Worm (Caenorhabditis elegans) whole organism, L4 larva: ENCODE data around the gene syg-1.
A peak's percentile ranks its signal among the peaks of the same experiment; 100 is the strongest.

Experiments used
- F37D6.2 ChIP-seq: sonication (generic microtip); optimal IDR thresholded peaks from 2 replicates; lab custom pipeline; 2016; ENCODE audit warnings: mild to moderate bottlenecking, missing genetic modification characterization, missing compliant biosample characterization
- F44E2.7 ChIP-seq: fragments of 200-800 bp; sonication (Bioruptor generic); IDR thresholded peaks from 2 replicates; pipeline ENCODE4 v2.1.2; 2022; ENCODE audit warnings: missing genetic modification characterization, missing compliant biosample characterization
- F49E8.2 ChIP-seq: sonication (generic microtip); optimal IDR thresholded peaks from 2 replicates; lab custom pipeline; 2016; ENCODE audit warnings: missing compliant biosample characterization, mild to moderate bottlenecking, missing genetic modification characterization, borderline replicate concordance
- R02D3.7 ChIP-seq: fragments of 150-350 bp; sonication (generic microtip); optimal IDR thresholded peaks from 3 replicates; lab custom pipeline; 2014; ENCODE audit warnings: missing biosample characterization, missing genetic modification characterization
- T20F7.1 ChIP-seq: fragments of 200-800 bp; sonication (Bioruptor generic); optimal IDR thresholded peaks from 2 replicates; lab custom pipeline; 2018; ENCODE audit warnings: mild to moderate bottlenecking, missing genetic modification characterization, missing compliant biosample characterization
- Y48G9A.11 ChIP-seq: fragments of 200-800 bp; sonication (Bioruptor generic); IDR thresholded peaks from 2 replicates; pipeline ENCODE4 v1.3.6; 2022; ENCODE audit warnings: missing genetic modification reagents, missing genetic modification characterization, missing compliant biosample characterization
- Y5F2A.4 ChIP-seq: fragments of 200-800 bp; sonication (Bioruptor generic); optimal IDR thresholded peaks from 2 replicates; lab custom pipeline; 2018; ENCODE audit warnings: mild to moderate bottlenecking, missing genetic modification characterization, missing compliant biosample characterization
- aha-1 ChIP-seq: fragments of 150-350 bp; peaks from one replicate; lab custom pipeline; 2014; ENCODE audit warnings: missing biosample characterization, missing genetic modification characterization
- aly-2 ChIP-seq: sonication (generic microtip); optimal IDR thresholded peaks from 2 replicates; lab custom pipeline; 2018; ENCODE audit warnings: missing biosample characterization, missing genetic modification characterization
- arid-1 ChIP-seq: fragments of 200-800 bp; sonication (Bioruptor generic); conservative IDR thresholded peaks from 2 replicates; pipeline ENCODE4 v1.3.6; 2022; ENCODE audit warnings: missing genetic modification reagents, missing genetic modification characterization, missing compliant biosample characterization
- ceh-20 ChIP-seq: fragments of 200-800 bp; sonication (Bioruptor generic); IDR thresholded peaks from 2 replicates; pipeline ENCODE4 v1.3.6; 2022; ENCODE audit warnings: missing genetic modification reagents, missing genetic modification characterization, missing compliant biosample characterization
- ceh-28 ChIP-seq: fragments of 150-350 bp; optimal IDR thresholded peaks from 2 replicates; lab custom pipeline; 2014; ENCODE audit warnings: missing biosample characterization, missing genetic modification reagents, missing genetic modification characterization
- ceh-62 ChIP-seq: sonication (generic microtip); optimal IDR thresholded peaks from 2 replicates; lab custom pipeline; 2017; ENCODE audit warnings: missing biosample characterization, missing genetic modification characterization
- ces-1 ChIP-seq: fragments of 150-350 bp; sonication (generic microtip); optimal IDR thresholded peaks from 4 replicates; lab custom pipeline; 2014; ENCODE audit warnings: missing biosample characterization, missing genetic modification reagents, missing genetic modification characterization
- cey-2 ChIP-seq: sonication (generic microtip); optimal IDR thresholded peaks from 3 replicates; lab custom pipeline; 2017; ENCODE audit warnings: missing genetic modification characterization, mild to moderate bottlenecking, missing compliant biosample characterization, antibody characterized with exemption, borderline replicate concordance; ENCODE audit not compliant: insufficient read depth
- daf-12 ChIP-seq: fragments of 150-350 bp; optimal IDR thresholded peaks from 2 replicates; lab custom pipeline; 2014; ENCODE audit warnings: missing biosample characterization, missing genetic modification reagents, missing genetic modification characterization
- daf-16 ChIP-seq, 3 experiments: sonication (generic microtip); optimal IDR thresholded peaks; 2 replicates each; lab custom pipeline; 2016 to 2017; ENCODE audit warnings: missing genetic modification characterization in 3 of 3, missing genetic modification reagents in 3 of 3, mild to moderate bottlenecking in 2 of 3, missing compliant biosample characterization in 2 of 3, missing biosample characterization in 1 of 3, moderate library complexity in 1 of 3
- daf-19 ChIP-seq: fragments of 200-800 bp; sonication (Bioruptor generic); conservative IDR thresholded peaks from 2 replicates; pipeline ENCODE4 v1.3.6; 2022; ENCODE audit warnings: missing genetic modification characterization, missing compliant biosample characterization
- dmd-6 ChIP-seq: fragments of 200-800 bp; sonication (Bioruptor generic); IDR thresholded peaks from 2 replicates; pipeline ENCODE4 v1.3.6; 2022; ENCODE audit warnings: missing genetic modification reagents, missing genetic modification characterization, missing compliant biosample characterization
- dmd-9 ChIP-seq: fragments of 200-800 bp; sonication (Bioruptor generic); IDR thresholded peaks from 2 replicates; pipeline ENCODE4 v1.3.6; 2022; ENCODE audit warnings: missing genetic modification reagents, missing genetic modification characterization, missing compliant biosample characterization
- duxl-1 ChIP-seq: sonication (generic microtip); optimal IDR thresholded peaks from 2 replicates; lab custom pipeline; 2016; ENCODE audit warnings: mild to moderate bottlenecking, missing genetic modification characterization, moderate library complexity, missing compliant biosample characterization; ENCODE audit not compliant: poor library complexity
- hif-1 ChIP-seq, 2 experiments: sonication (generic microtip); optimal IDR thresholded peaks; 2 replicates each; lab custom pipeline; 2016 to 2017; ENCODE audit warnings: missing compliant biosample characterization in 2 of 2, missing genetic modification characterization in 2 of 2, missing genetic modification reagents in 2 of 2, missing genotype in 2 of 2, mild to moderate bottlenecking in 1 of 2
- hlh-11 ChIP-seq: fragments of 200-800 bp; sonication (Bioruptor generic); optimal IDR thresholded peaks from 2 replicates; lab custom pipeline; 2018; ENCODE audit warnings: mild to moderate bottlenecking, missing genetic modification characterization, missing compliant biosample characterization
- hlh-30 ChIP-seq: sonication (generic microtip); optimal IDR thresholded peaks from 2 replicates; lab custom pipeline; 2017; ENCODE audit warnings: antibody characterized with exemption, mild to moderate bottlenecking, missing genetic modification characterization, missing compliant biosample characterization; ENCODE audit not compliant: insufficient read depth
- lin-1 ChIP-seq: fragments of 200-800 bp; sonication (Bioruptor generic); IDR thresholded peaks from 2 replicates; pipeline ENCODE4 v1.3.6; 2022; ENCODE audit warnings: missing genetic modification reagents, missing genetic modification characterization, missing compliant biosample characterization
- lsy-2 ChIP-seq, 2 experiments: fragments of 150-350 bp in 1 of 2; sonication (generic microtip) in 1 of 2; optimal IDR thresholded peaks; 2 replicates each; lab custom pipeline; 2014 to 2017; ENCODE audit warnings: missing biosample characterization in 2 of 2, missing genetic modification characterization in 2 of 2
- madf-9 ChIP-seq: fragments of 200-800 bp; sonication (Bioruptor generic); conservative IDR thresholded peaks from 2 replicates; pipeline ENCODE4 v1.3.6; 2022; ENCODE audit warnings: missing genetic modification reagents, missing genetic modification characterization, missing compliant biosample characterization
- mdl-1 ChIP-seq, 2 experiments: fragments of 150-350 bp in 1 of 2; sonication (generic microtip) in 1 of 2; optimal IDR thresholded peaks; 2 replicates each; lab custom pipeline; 2014 to 2017; ENCODE audit warnings: missing biosample characterization in 2 of 2, missing genetic modification characterization in 2 of 2
- mdt-29 ChIP-seq: fragments of 200-800 bp; sonication (Bioruptor generic); IDR thresholded peaks from 2 replicates; pipeline ENCODE4 v1.3.6; 2022; ENCODE audit warnings: missing genetic modification reagents, missing genetic modification characterization, missing compliant biosample characterization
- nhr-102 ChIP-seq: sonication (generic microtip); optimal IDR thresholded peaks from 2 replicates; lab custom pipeline; 2016; ENCODE audit warnings: mild to moderate bottlenecking, missing genetic modification characterization, moderate library complexity, missing compliant biosample characterization
- nhr-11 ChIP-seq: fragments of 150-350 bp; optimal IDR thresholded peaks from 2 replicates; lab custom pipeline; 2014; ENCODE audit warnings: missing biosample characterization, missing genetic modification characterization
- nhr-111 ChIP-seq: fragments of 200-800 bp; sonication (Bioruptor generic); optimal IDR thresholded peaks from 2 replicates; lab custom pipeline; 2018; ENCODE audit warnings: mild to moderate bottlenecking, missing genetic modification characterization, missing compliant biosample characterization
- nhr-237 ChIP-seq: sonication (generic microtip); optimal IDR thresholded peaks from 2 replicates; lab custom pipeline; 2017; ENCODE audit warnings: missing biosample characterization, missing genetic modification characterization
- nhr-28 ChIP-seq: fragments of 150-350 bp; optimal IDR thresholded peaks from 2 replicates; lab custom pipeline; 2014; ENCODE audit warnings: missing biosample characterization, missing genetic modification characterization
- php-3 ChIP-seq: fragments of 200-800 bp; sonication (Bioruptor generic); IDR thresholded peaks from 2 replicates; pipeline ENCODE4 v1.3.6; 2022; ENCODE audit warnings: missing genetic modification reagents, missing genetic modification characterization, missing compliant biosample characterization
- sdz-12 ChIP-seq: fragments of 200-800 bp; sonication (Bioruptor generic); optimal IDR thresholded peaks from 2 replicates; lab custom pipeline; 2018; ENCODE audit warnings: mild to moderate bottlenecking, missing genetic modification characterization, missing compliant biosample characterization
- snpc-4 ChIP-seq: fragments of 150-350 bp; optimal IDR thresholded peaks from 2 replicates; lab custom pipeline; 2014; ENCODE audit warnings: missing biosample characterization, missing genetic modification characterization
- spr-3 ChIP-seq: fragments of 200-800 bp; sonication (Bioruptor generic); optimal IDR thresholded peaks from 2 replicates; lab custom pipeline; 2018; ENCODE audit warnings: mild to moderate bottlenecking, missing genetic modification characterization, missing compliant biosample characterization
- unc-62 ChIP-seq, 3 experiments: fragments of 150-350 bp in 1 of 3; sonication (generic microtip); optimal IDR thresholded peaks in 2 of 3; peaks in 1 of 3; 1 replicate in 1 of 3; 2 replicates in 2 of 3; lab custom pipeline; 2014 to 2017; ENCODE audit warnings: missing biosample characterization in 3 of 3, missing genetic modification characterization in 3 of 3, missing genetic modification reagents in 3 of 3, missing genotype in 1 of 3
- zfp-2 ChIP-seq: sonication (generic microtip); optimal IDR thresholded peaks from 2 replicates; lab custom pipeline; 2016; ENCODE audit warnings: mild to moderate bottlenecking, missing genetic modification characterization, missing compliant biosample characterization
- zfp-3 ChIP-seq: fragments of 200-800 bp; sonication (Bioruptor generic); conservative IDR thresholded peaks from 2 replicates; pipeline ENCODE4 v1.3.6; 2022; ENCODE audit warnings: missing genetic modification reagents, missing genetic modification characterization, missing compliant biosample characterization
- zip-11 ChIP-seq: fragments of 200-800 bp; sonication (Bioruptor generic); IDR thresholded peaks from 2 replicates; pipeline ENCODE4 v1.3.6; 2022; ENCODE audit warnings: missing genetic modification characterization, missing compliant biosample characterization
- zip-2 ChIP-seq: fragments of 150-350 bp; optimal IDR thresholded peaks from 2 replicates; lab custom pipeline; 2014; ENCODE audit warnings: missing biosample characterization, missing genetic modification characterization
- ztf-11 ChIP-seq: fragments of 150-350 bp; optimal IDR thresholded peaks from 2 replicates; lab custom pipeline; 2014; ENCODE audit warnings: missing biosample characterization, missing genetic modification characterization
- ztf-7 ChIP-seq: fragments of 150-350 bp; optimal IDR thresholded peaks from 2 replicates; lab custom pipeline; 2014; ENCODE audit warnings: missing biosample characterization, missing genetic modification characterization

Gene syg-1

ce11 chrX:2536246-2536772, 21.2 kb upstream of the syg-1 start (continued):
- peak; percentile 42 for TF ChIP-seq nhr-28 (tag; lab: Kevin White, UChicago)
- TF ChIP-seq duxl-1 (tag; lab: Kevin White, UChicago): peak; percentile 34
- TF ChIP-seq snpc-4 (tag; lab: Kevin White, UChicago): no peak
- TF ChIP-seq hlh-11 (tag; lab: Kevin White, UChicago): peak; percentile 75
- no peak for TF ChIP-seq aly-2 (tag; lab: Kevin White, UChicago)
- no peak for TF ChIP-seq sdz-12 (GFP tag; lab: Kevin White, UChicago)
- TF ChIP-seq nhr-11 (tag; lab: Kevin White, UChicago): peak; percentile 91
- no peak for TF ChIP-seq spr-3 (GFP tag; lab: Kevin White, UChicago)
- no peak for TF ChIP-seq php-3 (GFP tag; lab: Robert Waterston, UW)
- peak in 1 of 2 experiments; percentile 93 for TF ChIP-seq hif-1 (tag; optimal IDR thresholded peaks at IDR 0.05; lab: Kevin White, UChicago)
- no peak for TF ChIP-seq F44E2.7
- no peak for TF ChIP-seq arid-1 (GFP tag; lab: Robert Waterston, UW)
- TF ChIP-seq lin-1 (GFP tag; lab: Robert Waterston, UW): no peak
- TF ChIP-seq daf-16 (GFP tag; optimal IDR thresholded peaks at IDR 0.05; lab: Kevin White, UChicago): peak in 1 of 2 experiments; percentile 87
- TF ChIP-seq daf-16 (tag; optimal IDR thresholded peaks at IDR 0.05; lab: Kevin White, UChicago): no peak
- TF ChIP-seq madf-9: 0 out of 2 replicates have a peak, but pooled peaks have one; percentile 36
- peak; percentile 99 for TF ChIP-seq aha-1 (tag; lab: Kevin White, UChicago)
- TF ChIP-seq ceh-28 (tag; lab: Kevin White, UChicago): peak; percentile 60
- TF ChIP-seq dmd-9 (GFP tag; lab: Robert Waterston, UW): no peak

ce11 chrX:2532357-2532756, 17.2 kb upstream of the syg-1 start, which contains the start of gene tbc-12:
tbc-12 (minus strand) TSS chrX:2532457.
- TF ChIP-seq dmd-9 (GFP tag; lab: Robert Waterston, UW) (no peak), mdt-29 (no peak), unc-62 (GFP tag; optimal IDR thresholded peaks at IDR 0.05 in 1 of 2; lab: Kevin White, UChicago) (peak in 1 of 2 experiments; percentile 67), unc-62 (tag; optimal IDR thresholded peaks at IDR 0.05; lab: Kevin White, UChicago) (no peak), lsy-2 (tag; optimal IDR thresholded peaks at IDR 0.05; lab: Kevin White, UChicago) (no peak)

- TF ChIP-seq cey-2 (tag; lab: Kevin White, UChicago) (no peak), Y5F2A.4 (no peak), ceh-62 (tag; lab: Kevin White, UChicago) (no peak), zip-11 (GFP tag; lab: Robert Waterston, UW) (no peak), R02D3.7 (tag; lab: Kevin White, UChicago) (no peak), nhr-102 (peak; percentile 70), F37D6.2 (tag; lab: Kevin White, UChicago) (no peak), php-3 (GFP tag; lab: Robert Waterston, UW) (0 out of 2 replicates have a peak, but pooled peaks have one; percentile 40), ztf-7 (no peak), duxl-1 (tag; lab: Kevin White, UChicago) (peak; percentile 65), ztf-11 (tag; lab: Kevin White, UChicago) (no peak), nhr-11 (tag; lab: Kevin White, UChicago) (no peak), ceh-28 (tag; lab: Kevin White, UChicago) (no peak), F49E8.2 (tag; lab: Kevin White, UChicago) (peak; percentile 22), mdl-1 (tag; optimal IDR thresholded peaks at IDR 0.05; lab: Kevin White, UChicago) (no peak), T20F7.1 (GFP tag; lab: Kevin White, UChicago) (peak; percentile 39), Y48G9A.11 (peak; percentile 75), ces-1 (GFP tag; lab: Kevin White, UChicago) (no peak), daf-19 (GFP tag; lab: Robert Waterston, UW) (peak; percentile 80), hlh-30 (tag; lab: Kevin White, UChicago) (peak; percentile 46), nhr-111 (peak; percentile 34), zip-2 (tag; lab: Kevin White, UChicago) (peak; percentile 55), ceh-20 (GFP tag; lab: Robert Waterston, UW) (no peak), daf-12 (no peak), nhr-237 (no peak), dmd-6 (GFP tag; lab: Robert Waterston, UW) (peak; percentile 35), zfp-2 (tag; lab: Kevin White, UChicago) (peak; percentile 12), zfp-3 (GFP tag; lab: Robert Waterston, UW) (no peak)
These were observed 16.2 kb upstream of the syg-1 start for ce11 chrX:2531276-2531675.
